Worm (Caenorhabditis elegans): ENCODE data around the gene lgc-4.

ce11 chrX:9271886-9272285 lies 29.9 kb upstream of the lgc-4 start:
- TF ChIP-seq lsy-2 (tag; optimal IDR thresholded peaks at IDR 0.05) (no peak), alr-1 (tag; optimal IDR thresholded peaks at IDR 0.05; ENCODE audit: borderline replicate concordance) (no peak), nhr-77 (tag; optimal IDR thresholded peaks at IDR 0.05) (no peak)

Data from whole organism, L1 larva.